Worm (Caenorhabditis elegans): ENCODE measurements around the gene hsp-90.

- no peak for TF ChIP-seq ztf-11 (tag; optimal IDR thresholded peaks at IDR 0.05)
- TF ChIP-seq elt-3 (tag; optimal IDR thresholded peaks at IDR 0.05), result no peak
- TF ChIP-seq pha-4 (tag; optimal IDR thresholded peaks at IDR 0.05), result no peak
- TF ChIP-seq ceh-39 (tag; optimal IDR thresholded peaks at IDR 0.05), result no peak
- no peak for TF ChIP-seq lin-13 (tag; optimal IDR thresholded peaks at IDR 0.05)
- TF ChIP-seq unc-39 (tag; optimal IDR thresholded peaks at IDR 0.05), result no peak
Observed at ce11 chrV:14663006-14663405, 21.7 kb upstream of the hsp-90 start, which contains the start of gene C47E8.9.

All from whole organism, mixed stage, embryonic.